ENCODE assay signal across 1 fruit fly cellular context in genomic region chr3R:14886011-14886534, dm6.
A peak's percentile ranks its signal among the peaks of the same experiment; 100 is the strongest.
TF ChIP-seq lines count a peak whose summit lies in the region.

TSS of gene Rrp6 (minus strand) at chr3R:14886246.
TSS of gene CG33331 (plus strand) at chr3R:14886456.
TSS of gene CG33332 (plus strand) at chr3R:14886456.

TF ChIP-seq in whole organism, embryonic, 481 proteins besides CTCF, POLR2A, EP300 and RAD21 (continued from another document and continues in another):
- TF ChIP-seq ewg (GFP tag; optimal IDR thresholded peaks at IDR 0.05; lab: Kevin White, UChicago) (no peak), CG5180 (GFP tag; optimal IDR thresholded peaks at IDR 0.05; lab: Kevin White, UChicago) (no peak), oc (tag; optimal IDR thresholded peaks at IDR 0.05; lab: Kevin White, UChicago) (no peak), her (GFP tag; optimal IDR thresholded peaks at IDR 0.05; lab: Kevin White, UChicago) (peak; percentile 33), shn (GFP tag; optimal IDR thresholded peaks at IDR 0.05; lab: Kevin White, UChicago) (peak; percentile 59), wek (GFP tag; optimal IDR thresholded peaks at IDR 0.05; lab: Kevin White, UChicago) (no peak), CG9609 (GFP tag; optimal IDR thresholded peaks at IDR 0.05; lab: Kevin White, UChicago) (peak; percentile 60), Usf (GFP tag; optimal IDR thresholded peaks at IDR 0.05; lab: Kevin White, UChicago) (peak; percentile 12), Med (GFP tag; lab: Kevin White, UChicago) (peak; percentile 95), E2f1 (GFP tag; IDR thresholded peaks at IDR 0.05; lab: Robert Waterston, UW) (peak; percentile 44; the same call in 1 of the 2 replicates), fd64A (GFP tag; optimal IDR thresholded peaks at IDR 0.05; lab: Kevin White, UChicago) (no peak), CG12219 (GFP tag; optimal IDR thresholded peaks at IDR 0.05; lab: Kevin White, UChicago) (peak; percentile 10), Lhr (GFP tag; optimal IDR thresholded peaks at IDR 0.05; lab: Kevin White, UChicago) (peak; percentile 12), CG6689 (GFP tag; IDR thresholded peaks at IDR 0.05; lab: Robert Waterston, UW) (peak; percentile 77), CG1603 (tag; optimal IDR thresholded peaks at IDR 0.05; lab: Kevin White, UChicago) (peak; percentile 69), CG16863 (GFP tag; optimal IDR thresholded peaks at IDR 0.05; lab: Kevin White, UChicago) (no peak), row (GFP tag; IDR thresholded peaks at IDR 0.05; lab: Robert Waterston, UW) (peak; percentile 79), lab (GFP tag; optimal IDR thresholded peaks at IDR 0.05; lab: Kevin White, UChicago) (peak; percentile 83), gsb (GFP tag; IDR thresholded peaks at IDR 0.05; lab: Robert Waterston, UW) (no peak), E2f2 (GFP tag; IDR thresholded peaks at IDR 0.05; lab: Robert Waterston, UW) (peak; percentile 69), CG7357 (GFP tag; IDR thresholded peaks at IDR 0.05; lab: Robert Waterston, UW) (no peak), H2.0 (GFP tag; IDR thresholded peaks at IDR 0.05; lab: Robert Waterston, UW) (peak; percentile 45), fd3F (GFP tag; optimal IDR thresholded peaks at IDR 0.05; lab: Kevin White, UChicago) (peak; percentile 80), CG2875 (GFP tag; optimal IDR thresholded peaks at IDR 0.05; lab: Kevin White, UChicago) (peak; percentile 5), Neu2 (GFP tag; optimal IDR thresholded peaks at IDR 0.05; lab: Kevin White, UChicago; ENCODE audit: borderline replicate concordance) (no peak), Chrac-16 (GFP tag; optimal IDR thresholded peaks at IDR 0.05; lab: Kevin White, UChicago) (peak; percentile 67), stwl (tag; optimal IDR thresholded peaks at IDR 0.05; lab: Kevin White, UChicago) (peak; percentile 100), Oli (tag; optimal IDR thresholded peaks at IDR 0.05; lab: Kevin White, UChicago) (peak; percentile 45), usp (GFP tag; optimal IDR thresholded peaks at IDR 0.05; lab: Kevin White, UChicago) (no peak), Hmx (GFP tag; optimal IDR thresholded peaks at IDR 0.05; lab: Kevin White, UChicago) (no peak), CG7556 (GFP tag; optimal IDR thresholded peaks at IDR 0.05; lab: Kevin White, UChicago) (peak; percentile 68), CG2678 (tag; optimal IDR thresholded peaks at IDR 0.05; lab: Kevin White, UChicago) (no peak), CG11093 (GFP tag; IDR thresholded peaks at IDR 0.05; lab: Robert Waterston, UW) (no peak), CG31441 (GFP tag; IDR thresholded peaks at IDR 0.05; lab: Robert Waterston, UW) (no peak), knrl (GFP tag; IDR thresholded peaks at IDR 0.05; lab: Robert Waterston, UW; ENCODE audit: partially characterized antibody) (peak; percentile 50), hbn (GFP tag; IDR thresholded peaks at IDR 0.05; lab: Robert Waterston, UW; ENCODE audit: partially characterized antibody) (peak; percentile 48), lilli (GFP tag; optimal IDR thresholded peaks at IDR 0.05; lab: Kevin White, UChicago) (peak; percentile 79), CG32772 (GFP tag; IDR thresholded peaks at IDR 0.05; lab: Robert Waterston, UW) (peak; percentile 47), chn (GFP tag; optimal IDR thresholded peaks at IDR 0.05; lab: Kevin White, UChicago) (peak; percentile 46), Xbp1 (GFP tag; optimal IDR thresholded peaks at IDR 0.05; lab: Kevin White, UChicago) (peak; percentile 78), CG7745 (tag; optimal IDR thresholded peaks at IDR 0.05; lab: Kevin White, UChicago) (no peak), inv (GFP tag; IDR thresholded peaks at IDR 0.05; lab: Robert Waterston, UW; ENCODE audit: partially characterized antibody) (no peak), Six4 (GFP tag; optimal IDR thresholded peaks at IDR 0.05; lab: Kevin White, UChicago) (peak; percentile 71), CG3163 (GFP tag; optimal IDR thresholded peaks at IDR 0.05; lab: Kevin White, UChicago) (peak; percentile 1), Aef1 (GFP tag; IDR thresholded peaks at IDR 0.05; lab: Robert Waterston, UW) (peak; percentile 67), Ravus (GFP tag; IDR thresholded peaks at IDR 0.05; lab: Robert Waterston, UW) (no peak), hth (optimal IDR thresholded peaks at IDR 0.05; lab: Kevin White, UChicago) (no peak), sc (optimal IDR thresholded peaks at IDR 0.05; lab: Kevin White, UChicago) (no peak), sc (GFP tag; optimal IDR thresholded peaks at IDR 0.05; lab: Kevin White, UChicago) (peak; percentile 33), z (GFP tag; IDR thresholded peaks at IDR 0.05; lab: Robert Waterston, UW) (no peak), Optix (GFP tag; IDR thresholded peaks at IDR 0.05; lab: Robert Waterston, UW) (no peak), CG12236 (GFP tag; optimal IDR thresholded peaks at IDR 0.05; lab: Kevin White, UChicago) (no peak), Hmr (GFP tag; optimal IDR thresholded peaks at IDR 0.05; lab: Kevin White, UChicago) (no peak), CG8281 (tag; optimal IDR thresholded peaks at IDR 0.05; lab: Kevin White, UChicago) (no peak), Kr (GFP tag; optimal IDR thresholded peaks at IDR 0.05; lab: Kevin White, UChicago) (no peak), CG30403 (GFP tag; optimal IDR thresholded peaks at IDR 0.05; lab: Kevin White, UChicago) (peak; percentile 86), CG7928 (GFP tag; optimal IDR thresholded peaks at IDR 0.05; lab: Kevin White, UChicago) (peak; percentile 83), CG12155 (GFP tag; optimal IDR thresholded peaks at IDR 0.05; lab: Kevin White, UChicago) (peak; percentile 81), fru (optimal IDR thresholded peaks at IDR 0.05; lab: Kevin White, UChicago) (no peak), MTF-1 (GFP tag; optimal IDR thresholded peaks at IDR 0.05; lab: Kevin White, UChicago; ENCODE audit: borderline replicate concordance) (no peak), CG13287 (GFP tag; IDR thresholded peaks at IDR 0.05; lab: Robert Waterston, UW; ENCODE audit: partially characterized antibody) (peak; percentile 81), sna (GFP tag; IDR thresholded peaks at IDR 0.05; lab: Robert Waterston, UW; ENCODE audit: partially characterized antibody) (0 out of 2 replicates have a peak, but pooled peaks have one; percentile 39), CG11696 (GFP tag; IDR thresholded peaks at IDR 0.05; lab: Robert Waterston, UW) (no peak), Gsc (GFP tag; IDR thresholded peaks at IDR 0.05; lab: Robert Waterston, UW) (no peak), fd96Cb (tag; optimal IDR thresholded peaks at IDR 0.05; lab: Kevin White, UChicago) (peak; percentile 18), ems (GFP tag; optimal IDR thresholded peaks at IDR 0.05; lab: Kevin White, UChicago) (peak; percentile 47), CG4730 (GFP tag; IDR thresholded peaks at IDR 0.05; lab: Robert Waterston, UW) (no peak), BEAF-32 (GFP tag; optimal IDR thresholded peaks at IDR 0.05; lab: Kevin White, UChicago) (peak; percentile 57), ftz-f1 (GFP tag; optimal IDR thresholded peaks at IDR 0.05; lab: Kevin White, UChicago) (no peak), toy (GFP tag; IDR thresholded peaks at IDR 0.05; lab: Robert Waterston, UW) (no peak), CG4707 (GFP tag; optimal IDR thresholded peaks at IDR 0.05; lab: Kevin White, UChicago) (no peak), CG12769 (tag; optimal IDR thresholded peaks at IDR 0.05; lab: Kevin White, UChicago) (no peak), tio (GFP tag; optimal IDR thresholded peaks at IDR 0.05; lab: Kevin White, UChicago) (no peak), amos (GFP tag; IDR thresholded peaks at IDR 0.05; lab: Robert Waterston, UW; ENCODE audit: partially characterized antibody) (peak; percentile 56), B-H2 (GFP tag; optimal IDR thresholded peaks at IDR 0.05; lab: Kevin White, UChicago) (peak; percentile 88), CG18764 (GFP tag; optimal IDR thresholded peaks at IDR 0.05; lab: Kevin White, UChicago) (peak; percentile 55), CG31388 (GFP tag; optimal IDR thresholded peaks at IDR 0.05; lab: Kevin White, UChicago) (peak; percentile 27), CG1529 (GFP tag; optimal IDR thresholded peaks at IDR 0.05; lab: Kevin White, UChicago) (no peak), B-H1 (GFP tag; IDR thresholded peaks at IDR 0.05; lab: Robert Waterston, UW) (no peak), Drgx (GFP tag; IDR thresholded peaks at IDR 0.05; lab: Robert Waterston, UW) (peak; percentile 43), dmrt11E (tag; optimal IDR thresholded peaks at IDR 0.05; lab: Kevin White, UChicago) (peak; percentile 50), CG33557 (GFP tag; optimal IDR thresholded peaks at IDR 0.05; lab: Kevin White, UChicago) (peak; percentile 45), CG2202 (tag; optimal IDR thresholded peaks at IDR 0.05; lab: Kevin White, UChicago) (no peak), CG12391 (tag; optimal IDR thresholded peaks at IDR 0.05; lab: Kevin White, UChicago) (peak; percentile 83), Deaf1 (tag; optimal IDR thresholded peaks at IDR 0.05; lab: Kevin White, UChicago) (no peak), CG8388 (GFP tag; optimal IDR thresholded peaks at IDR 0.05; lab: Kevin White, UChicago) (peak; percentile 31), trem (tag; optimal IDR thresholded peaks at IDR 0.05; lab: Kevin White, UChicago) (peak; percentile 67), gem (tag; optimal IDR thresholded peaks at IDR 0.05; lab: Kevin White, UChicago) (peak; percentile 80), caup (GFP tag; optimal IDR thresholded peaks at IDR 0.05; lab: Kevin White, UChicago; ENCODE audit: severe bottlenecking) (peak; percentile 71), CG6791 (GFP tag; IDR thresholded peaks at IDR 0.05; lab: Robert Waterston, UW; ENCODE audit: partially characterized antibody) (peak; percentile 71), CG4424 (GFP tag; optimal IDR thresholded peaks at IDR 0.05; lab: Kevin White, UChicago) (peak; percentile 61), CG4360 (GFP tag; IDR thresholded peaks at IDR 0.05; lab: Robert Waterston, UW) (no peak), CG9817 (tag; optimal IDR thresholded peaks at IDR 0.05; lab: Kevin White, UChicago) (peak; percentile 84), Dfd (GFP tag; optimal IDR thresholded peaks at IDR 0.05; lab: Kevin White, UChicago) (no peak), sens-2 (GFP tag; IDR thresholded peaks at IDR 0.05; lab: Robert Waterston, UW) (no peak), tna (GFP tag; IDR thresholded peaks at IDR 0.05; lab: Robert Waterston, UW; ENCODE audit: partially characterized antibody) (no peak), CG11560 (tag; IDR thresholded peaks at IDR 0.05; lab: Robert Waterston, UW) (no peak; the same call in 2 of the 3 replicates), CG16813 (GFP tag; IDR thresholded peaks at IDR 0.05; lab: Robert Waterston, UW; ENCODE audit: partially characterized antibody) (peak; percentile 62), Ets97D (GFP tag; optimal IDR thresholded peaks at IDR 0.05; lab: Kevin White, UChicago) (peak; percentile 75), Oaz (GFP tag; IDR thresholded peaks at IDR 0.05; lab: Robert Waterston, UW) (no peak), CG15269 (tag; optimal IDR thresholded peaks at IDR 0.05; lab: Kevin White, UChicago) (peak; percentile 79), phol (tag; optimal IDR thresholded peaks at IDR 0.05; lab: Kevin White, UChicago) (peak; percentile 80), ci (GFP tag; IDR thresholded peaks at IDR 0.05; lab: Robert Waterston, UW) (peak; percentile 66; the same call in 1 of the 3 replicates), CG4854 (GFP tag; optimal IDR thresholded peaks at IDR 0.05; lab: Kevin White, UChicago) (peak; percentile 31), dpn (GFP tag; optimal IDR thresholded peaks at IDR 0.05; lab: Kevin White, UChicago) (peak; percentile 67 to 80), schlank (tag; optimal IDR thresholded peaks at IDR 0.05; lab: Kevin White, UChicago) (peak; percentile 47), kay (GFP tag; optimal IDR thresholded peaks at IDR 0.05; lab: Kevin White, UChicago) (no peak), CG8944 (GFP tag; optimal IDR thresholded peaks at IDR 0.05; lab: Kevin White, UChicago) (peak; percentile 46), org-1 (GFP tag; optimal IDR thresholded peaks at IDR 0.05; lab: Kevin White, UChicago) (peak; percentile 26), NC2α (GFP tag; optimal IDR thresholded peaks at IDR 0.05; lab: Kevin White, UChicago) (no peak), CG2129 (GFP tag; IDR thresholded peaks at IDR 0.05; lab: Robert Waterston, UW; ENCODE audit: partially characterized antibody) (no peak), CG1024 (GFP tag; IDR thresholded peaks at IDR 0.05; lab: Robert Waterston, UW) (no peak), CG33213 (GFP tag; optimal IDR thresholded peaks at IDR 0.05; lab: Kevin White, UChicago) (peak; percentile 49), run (tag; optimal IDR thresholded peaks at IDR 0.05; lab: Kevin White, UChicago) (peak; percentile 42), CG3065 (GFP tag; optimal IDR thresholded peaks at IDR 0.05; lab: Kevin White, UChicago) (peak; percentile 36), tap (tag; optimal IDR thresholded peaks at IDR 0.05; lab: Kevin White, UChicago) (no peak), Hr51 (GFP tag; optimal IDR thresholded peaks at IDR 0.05; lab: Kevin White, UChicago) (peak in 1 of 2 experiments; percentile 69), chinmo (GFP tag; IDR thresholded peaks at IDR 0.05; lab: Robert Waterston, UW; ENCODE audit: partially characterized antibody) (0 out of 4 replicates have a peak, but pooled peaks have one; percentile 52), CG8290 (GFP tag; optimal IDR thresholded peaks at IDR 0.05; lab: Kevin White, UChicago) (peak; percentile 35), CG8290 (tag; optimal IDR thresholded peaks at IDR 0.05; lab: Kevin White, UChicago) (no peak), p53 (GFP tag; optimal IDR thresholded peaks at IDR 0.05; lab: Kevin White, UChicago) (peak; percentile 7), CG9215 (GFP tag; IDR thresholded peaks at IDR 0.05; lab: Robert Waterston, UW) (peak; percentile 76), CG11247 (GFP tag; IDR thresholded peaks at IDR 0.05; lab: Robert Waterston, UW) (peak; percentile 65), CG15011 (GFP tag; optimal IDR thresholded peaks at IDR 0.05; lab: Kevin White, UChicago) (no peak), Ptx1 (GFP tag; IDR thresholded peaks at IDR 0.05; lab: Robert Waterston, UW) (peak; percentile 57), Gug (GFP tag; IDR thresholded peaks at IDR 0.05; lab: Robert Waterston, UW) (peak; percentile 40; the same call in 2 of the 4 replicates), Hr39 (optimal IDR thresholded peaks at IDR 0.05; lab: Kevin White, UChicago) (no peak), vvl (GFP tag; IDR thresholded peaks at IDR 0.05; lab: Robert Waterston, UW) (peak; percentile 65), Trl (optimal IDR thresholded peaks at IDR 0.05; lab: Kevin White, UChicago) (no peak), Trl (GFP tag; optimal IDR thresholded peaks at IDR 0.05; lab: Kevin White, UChicago) (peak; percentile 68), Jarid2 (GFP tag; optimal IDR thresholded peaks at IDR 0.05; lab: Kevin White, UChicago) (no peak), br (optimal IDR thresholded peaks at IDR 0.05; lab: Kevin White, UChicago) (no peak)
